Fruit fly (Drosophila melanogaster) whole organism, embryonic: ENCODE data around the gene CG14195.

Experiments
- ATbp ChIP-seq: fragments of 200-800 bp; sonication (Bioruptor generic); optimal IDR thresholded peaks from 2 replicates; lab custom pipeline; 2017; ENCODE audit warnings: missing biosample characterization, mild to moderate bottlenecking, missing genetic modification characterization, missing genetic modification reagents
- Atf-2 ChIP-seq: fragments of 200-800 bp; sonication (Bioruptor generic); optimal IDR thresholded peaks from 2 replicates; lab custom pipeline; 2016; ENCODE audit warnings: missing biosample characterization, missing genetic modification characterization
- CG11696 ChIP-seq: fragments of 200-800 bp; sonication (Bioruptor generic); IDR thresholded peaks from 2 replicates; pipeline ENCODE4 v1.3.6; 2022; ENCODE audit warnings: missing biosample characterization, missing genetic modification characterization
- CG12104 ChIP-seq: fragments of 200-800 bp; sonication (Bioruptor generic); optimal IDR thresholded peaks from 3 replicates; lab custom pipeline; 2016; ENCODE audit warnings: missing biosample characterization, missing genetic modification characterization
- CG12942 ChIP-seq: fragments of 200-800 bp; sonication (Bioruptor generic); optimal IDR thresholded peaks from 3 replicates; lab custom pipeline; 2016; ENCODE audit warnings: missing biosample characterization, missing genetic modification characterization
- CG13123 ChIP-seq: fragments of 200-800 bp; sonication (Bioruptor generic); optimal IDR thresholded peaks from 2 replicates; lab custom pipeline; 2016; ENCODE audit warnings: missing biosample characterization, missing genetic modification characterization
- CG13287 ChIP-seq: fragments of 200-800 bp; sonication (Bioruptor generic); IDR thresholded peaks from 2 replicates; pipeline ENCODE4 v1.3.6; 2022; ENCODE audit warnings: missing biosample characterization, missing genetic modification characterization; ENCODE audit not compliant: partially characterized antibody
- CG14050 ChIP-seq: fragments of 200-800 bp; sonication (Bioruptor generic); IDR thresholded peaks from 3 replicates; pipeline ENCODE4 v1.3.6; 2022; ENCODE audit warnings: missing biosample characterization, missing genetic modification characterization
- CG14667 ChIP-seq: fragments of 200-800 bp; sonication (Bioruptor generic); IDR thresholded peaks from 2 replicates; pipeline ENCODE4 v1.3.6; 2022; ENCODE audit warnings: missing biosample characterization, missing genetic modification characterization
- CG1832 ChIP-seq: fragments of 200-800 bp; sonication (Bioruptor generic); optimal IDR thresholded peaks from 2 replicates; lab custom pipeline; 2017; ENCODE audit warnings: missing biosample characterization, mild to moderate bottlenecking, missing genetic modification characterization, inconsistent platforms
- CG2712 ChIP-seq: fragments of 200-800 bp; optimal IDR thresholded peaks from 3 replicates; lab custom pipeline; 2019; ENCODE audit warnings: missing biosample characterization, mild to moderate bottlenecking, missing genetic modification characterization, moderate library complexity
- CG31441 ChIP-seq: fragments of 200-800 bp; sonication (Bioruptor generic); IDR thresholded peaks from 2 replicates; pipeline ENCODE4 v1.3.6; 2022; ENCODE audit warnings: missing biosample characterization, missing genetic modification characterization
- CG32767 ChIP-seq: fragments of 200-800 bp; sonication (Bioruptor generic); IDR thresholded peaks from 2 replicates; pipeline ENCODE4 v1.3.6; 2022; ENCODE audit warnings: missing biosample characterization, missing genetic modification characterization
- CG3726 ChIP-seq: fragments of 200-800 bp; sonication (Bioruptor generic); IDR thresholded peaks from 3 replicates; pipeline ENCODE4, ENCODE4 v1.3.6; 2022; ENCODE audit warnings: missing biosample characterization, missing genetic modification characterization
- CG43689 ChIP-seq: fragments of 200-800 bp; sonication (Bioruptor generic); IDR thresholded peaks from 2 replicates; pipeline ENCODE4 v1.3.6; 2022; ENCODE audit warnings: missing biosample characterization, missing genetic modification characterization
- CG4404 ChIP-seq: fragments of 200-800 bp; sonication (Bioruptor generic); IDR thresholded peaks from 2 replicates; pipeline ENCODE4 v1.3.6; 2022; ENCODE audit warnings: missing biosample characterization, missing genetic modification characterization
- CG5245 ChIP-seq: fragments of 200-800 bp; sonication (Bioruptor generic); optimal IDR thresholded peaks from 3 replicates; lab custom pipeline; 2016; ENCODE audit warnings: missing biosample characterization, missing genetic modification characterization
- CG7357 ChIP-seq: fragments of 200-800 bp; sonication (Bioruptor generic); IDR thresholded peaks from 3 replicates; pipeline ENCODE4 v1.3.6; 2022; ENCODE audit warnings: missing biosample characterization, missing genetic modification characterization
- CG8944 ChIP-seq: fragments of 200-800 bp; sonication (Bioruptor generic); optimal IDR thresholded peaks from 3 replicates; lab custom pipeline; 2016; ENCODE audit warnings: missing biosample characterization, missing genetic modification characterization
- CG9437 ChIP-seq: fragments of 200-800 bp; sonication (Bioruptor generic); optimal IDR thresholded peaks from 2 replicates; lab custom pipeline; 2018; ENCODE audit warnings: missing biosample characterization, mild to moderate bottlenecking, missing genetic modification characterization
- CG9876 ChIP-seq: fragments of 200-800 bp; sonication (Bioruptor generic); optimal IDR thresholded peaks from 2 replicates; lab custom pipeline; 2016; ENCODE audit warnings: missing biosample characterization, missing genetic modification characterization
- Drgx ChIP-seq: fragments of 200-800 bp; sonication (Bioruptor generic); IDR thresholded peaks from 2 replicates; pipeline ENCODE4 v1.3.6; 2022; ENCODE audit warnings: missing biosample characterization, missing genetic modification characterization
- ERR ChIP-seq: fragments of 200-800 bp; sonication (Bioruptor generic); optimal IDR thresholded peaks from 2 replicates; lab custom pipeline; 2016; ENCODE audit warnings: missing biosample characterization, missing genetic modification characterization
- HmgZ ChIP-seq: fragments of 200-800 bp; sonication (Bioruptor generic); optimal IDR thresholded peaks from 2 replicates; lab custom pipeline; 2018; ENCODE audit warnings: missing biosample characterization, mild to moderate bottlenecking, missing genetic modification characterization
- Hr3 ChIP-seq: fragments of 200-800 bp; sonication (Bioruptor generic); optimal IDR thresholded peaks from 3 replicates; lab custom pipeline; 2016; ENCODE audit warnings: missing biosample characterization, missing genetic modification characterization
- Mes4 ChIP-seq: fragments of 200-800 bp; sonication (Bioruptor generic); optimal IDR thresholded peaks from 2 replicates; lab custom pipeline; 2016; ENCODE audit warnings: missing biosample characterization, missing genetic modification characterization
- NC2β ChIP-seq: fragments of 200-800 bp; sonication (Bioruptor generic); optimal IDR thresholded peaks from 2 replicates; lab custom pipeline; 2016; ENCODE audit warnings: missing biosample characterization, missing genetic modification characterization
- NFAT ChIP-seq: fragments of 200-800 bp; sonication (Bioruptor generic); IDR thresholded peaks from 2 replicates; pipeline ENCODE4 v1.3.6; 2022; ENCODE audit warnings: missing biosample characterization, missing genetic modification characterization
- Neu2 ChIP-seq: fragments of 200-800 bp; sonication (Bioruptor generic); optimal IDR thresholded peaks from 3 replicates; lab custom pipeline; 2016; ENCODE audit warnings: missing biosample characterization, missing genetic modification characterization, borderline replicate concordance
- Oaz ChIP-seq: fragments of 200-800 bp; sonication (Bioruptor generic); IDR thresholded peaks from 2 replicates; pipeline ENCODE4 v1.3.6; 2022; ENCODE audit warnings: missing biosample characterization, missing genetic modification characterization
- Sox102F ChIP-seq: fragments of 200-800 bp; sonication (Bioruptor generic); optimal IDR thresholded peaks from 2 replicates; lab custom pipeline; 2018; ENCODE audit warnings: missing biosample characterization, mild to moderate bottlenecking, missing genetic modification characterization, moderate library complexity
- btn ChIP-seq: fragments of 200-800 bp; sonication (Bioruptor generic); optimal IDR thresholded peaks from 2 replicates; lab custom pipeline; 2016; ENCODE audit warnings: missing biosample characterization, missing genetic modification characterization
- ci ChIP-seq: fragments of 200-800 bp; sonication (Bioruptor generic); IDR thresholded peaks from 3 replicates; pipeline ENCODE4 v1.3.6; 2022; ENCODE audit warnings: missing biosample characterization, missing genetic modification characterization
- danr ChIP-seq: fragments of 200-800 bp; sonication (Bioruptor generic); IDR thresholded peaks from 2 replicates; pipeline ENCODE4 v1.3.6; 2022; ENCODE audit warnings: missing biosample characterization, missing genetic modification characterization
- grau ChIP-seq: fragments of 200-800 bp; optimal IDR thresholded peaks from 3 replicates; lab custom pipeline; 2019; ENCODE audit warnings: missing biosample characterization, mild to moderate bottlenecking, missing genetic modification characterization, moderate library complexity
- hb ChIP-seq: fragments of 200-800 bp; sonication (Bioruptor generic); IDR thresholded peaks from 3 replicates; pipeline ENCODE4 v1.3.6; 2022; ENCODE audit warnings: missing biosample characterization, missing genetic modification characterization; ENCODE audit not compliant: partially characterized antibody
- kay ChIP-seq: fragments of 200-800 bp; sonication (Bioruptor generic); optimal IDR thresholded peaks from 2 replicates; lab custom pipeline; 2016; ENCODE audit warnings: missing biosample characterization, missing genetic modification characterization
- lab ChIP-seq: fragments of 200-800 bp; sonication (Bioruptor generic); optimal IDR thresholded peaks from 3 replicates; lab custom pipeline; 2017; ENCODE audit warnings: missing biosample characterization, missing genetic modification characterization, mild to moderate bottlenecking, moderate library complexity, missing genetic modification reagents
- lilli ChIP-seq: fragments of 200-800 bp; sonication (Bioruptor generic); optimal IDR thresholded peaks from 3 replicates; lab custom pipeline; 2016; ENCODE audit warnings: missing biosample characterization, missing genetic modification characterization
- lmd ChIP-seq: fragments of 200-800 bp; sonication (Bioruptor generic); IDR thresholded peaks from 2 replicates; pipeline ENCODE4 v1.3.6; 2022; ENCODE audit warnings: missing biosample characterization, missing genetic modification characterization
- lola ChIP-seq, 3 experiments: fragments of >200 bp in 2 of 3; fragments of 200-800 bp in 1 of 3; sonication (Bioruptor generic) in 1 of 3; optimal IDR thresholded peaks; 2 replicates each; lab custom pipeline; 2017 to 2019; ENCODE audit warnings: missing biosample characterization in 3 of 3, missing genetic modification characterization in 3 of 3, mild to moderate bottlenecking in 1 of 3, moderate library complexity in 1 of 3
- mam ChIP-seq: fragments of 200-800 bp; sonication (Bioruptor generic); optimal IDR thresholded peaks from 3 replicates; lab custom pipeline; 2016; ENCODE audit warnings: missing biosample characterization, missing genetic modification characterization
- mld ChIP-seq: fragments of 200-800 bp; sonication (Bioruptor generic); IDR thresholded peaks from 3 replicates; pipeline ENCODE4 v1.3.6; 2022; ENCODE audit warnings: missing biosample characterization, missing genetic modification characterization; ENCODE audit not compliant: partially characterized antibody
- nom ChIP-seq: fragments of 200-800 bp; sonication (Bioruptor generic); optimal IDR thresholded peaks from 2 replicates; lab custom pipeline; 2017; ENCODE audit warnings: missing biosample characterization, missing genetic modification characterization, mild to moderate bottlenecking, moderate library complexity, missing genetic modification reagents
- pb ChIP-seq: fragments of 200-800 bp; sonication (Bioruptor generic); optimal IDR thresholded peaks from 3 replicates; lab custom pipeline; 2016; ENCODE audit warnings: missing biosample characterization, missing genetic modification characterization
- pho ChIP-seq: fragments of 200-800 bp; sonication (Bioruptor generic); optimal IDR thresholded peaks from 2 replicates; lab custom pipeline; 2016; ENCODE audit warnings: missing biosample characterization, missing genetic modification characterization
- sim ChIP-seq: fragments of 200-800 bp; sonication (Bioruptor generic); IDR thresholded peaks from 2 replicates; pipeline ENCODE4 v1.3.6; 2022; ENCODE audit warnings: missing biosample characterization, missing genetic modification characterization
- sisA ChIP-seq: fragments of 200-800 bp; sonication (Bioruptor generic); IDR thresholded peaks from 2 replicates; pipeline ENCODE4 v1.3.6; 2022; ENCODE audit warnings: missing biosample characterization, missing genetic modification characterization
- sob ChIP-seq: fragments of 200-800 bp; sonication (Bioruptor generic); IDR thresholded peaks from 2 replicates; pipeline ENCODE4 v1.3.6; 2022; ENCODE audit warnings: missing biosample characterization, missing genetic modification characterization
- tin ChIP-seq: fragments of 200-800 bp; sonication (Bioruptor generic); optimal IDR thresholded peaks from 3 replicates; lab custom pipeline; 2016; ENCODE audit warnings: missing biosample characterization, missing genetic modification characterization
- tna ChIP-seq: fragments of 200-800 bp; sonication (Bioruptor generic); IDR thresholded peaks from 2 replicates; pipeline ENCODE4 v1.3.6; 2022; ENCODE audit warnings: missing biosample characterization, missing genetic modification characterization; ENCODE audit not compliant: partially characterized antibody

The CG14195 gene

DNA sequence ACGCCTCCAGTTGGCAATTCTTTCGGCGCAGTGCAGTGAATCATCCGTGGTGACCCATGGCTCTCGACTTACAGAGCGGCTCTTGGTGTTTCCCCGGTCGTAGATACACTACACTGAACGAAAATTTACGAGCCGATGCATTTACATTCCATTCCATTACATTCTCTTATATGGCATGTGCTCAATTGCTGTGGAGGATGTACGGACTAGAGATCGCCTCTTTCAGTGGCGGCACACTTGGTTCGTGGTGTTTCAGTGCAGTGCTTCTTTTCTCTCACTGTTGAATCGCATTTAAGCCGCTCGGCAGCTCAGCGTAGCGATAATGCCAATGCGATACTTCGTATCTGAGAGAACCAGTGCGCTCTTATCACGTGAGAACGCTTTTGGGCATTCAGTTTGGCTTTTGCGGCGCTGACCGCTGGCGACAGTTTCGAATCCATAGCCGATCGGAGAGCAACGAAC, 24.2 kb downstream of the CG14195 start, which contains the start of gene Mec2 (continued):
- peak; percentile 73 for TF ChIP-seq Sox102F
- TF ChIP-seq CG3726 (GFP tag; lab: Robert Waterston, UW): 0 out of 3 replicates have a peak, but pooled peaks have one; percentile 23
- TF ChIP-seq lilli (GFP tag; lab: Kevin White, UChicago): peak; percentile 26
- TF ChIP-seq lmd: peak; percentile 37
- TF ChIP-seq CG31441: peak; percentile 15; the same call in 1 of the 2 replicates
- no peak for TF ChIP-seq btn (GFP tag; lab: Kevin White, UChicago)
- TF ChIP-seq CG12942 (GFP tag; lab: Kevin White, UChicago): peak; percentile 58
- TF ChIP-seq CG11696 (GFP tag; lab: Robert Waterston, UW): no peak
- peak; percentile 12 for TF ChIP-seq nom
- TF ChIP-seq grau (tag; lab: Kevin White, UChicago): peak; percentile 59
- no peak for TF ChIP-seq CG1832 (GFP tag; lab: Kevin White, UChicago)
- TF ChIP-seq kay (GFP tag; lab: Kevin White, UChicago): peak; percentile 59
- peak; percentile 83 for TF ChIP-seq ci (GFP tag; lab: Robert Waterston, UW)
- TF ChIP-seq mld (GFP tag; lab: Robert Waterston, UW): no peak
- TF ChIP-seq CG5245 (GFP tag; lab: Kevin White, UChicago): peak; percentile 40
- no peak for TF ChIP-seq sim
- TF ChIP-seq CG13123 (GFP tag; lab: Kevin White, UChicago): peak; percentile 16
- no peak for TF ChIP-seq CG43689
- TF ChIP-seq Mes4 (GFP tag; lab: Kevin White, UChicago): peak; percentile 17
- TF ChIP-seq sob (GFP tag; lab: Robert Waterston, UW): peak; percentile 25; the same call in 1 of the 2 replicates
- no peak for TF ChIP-seq danr (GFP tag; lab: Robert Waterston, UW)
- no peak for TF ChIP-seq hb (GFP tag; lab: Robert Waterston, UW)
- 0 out of 3 replicates have a peak, but pooled peaks have one; percentile 41 for TF ChIP-seq CG7357 (GFP tag; lab: Robert Waterston, UW)
- no peak for TF ChIP-seq CG9876 (GFP tag; lab: Kevin White, UChicago)
- peak; percentile 53; the same call in 2 of the 3 replicates for TF ChIP-seq CG14050 (GFP tag; lab: Robert Waterston, UW)
- peak; percentile 27 for TF ChIP-seq mam (GFP tag; lab: Kevin White, UChicago)
- TF ChIP-seq Hr3 (GFP tag; lab: Kevin White, UChicago): peak; percentile 51
- peak; percentile 59 for TF ChIP-seq ATbp (GFP tag; lab: Kevin White, UChicago)
- no peak for TF ChIP-seq CG13287 (GFP tag; lab: Robert Waterston, UW)
- TF ChIP-seq CG12104 (GFP tag; lab: Kevin White, UChicago): no peak
- TF ChIP-seq Neu2: no peak
- TF ChIP-seq lola (GFP tag; optimal IDR thresholded peaks at IDR 0.05; lab: Kevin White, UChicago): peak in 1 of 3 experiments; percentile 21
- no peak for TF ChIP-seq NFAT (GFP tag; lab: Robert Waterston, UW)
- no peak for TF ChIP-seq CG4404 (GFP tag; lab: Robert Waterston, UW)
- TF ChIP-seq CG8944 (GFP tag; lab: Kevin White, UChicago): peak; percentile 41
- TF ChIP-seq ERR: no peak
- peak; percentile 54 for TF ChIP-seq CG14667 (GFP tag; lab: Robert Waterston, UW)
- TF ChIP-seq tna (GFP tag; lab: Robert Waterston, UW): no peak
- TF ChIP-seq Atf-2: peak; percentile 30
- TF ChIP-seq CG2712 (tag; lab: Kevin White, UChicago): peak; percentile 30
- peak; percentile 39 for TF ChIP-seq HmgZ (tag; lab: Kevin White, UChicago)
- peak; percentile 26 for TF ChIP-seq CG9437 (GFP tag; lab: Kevin White, UChicago)
- TF ChIP-seq Oaz (GFP tag; lab: Robert Waterston, UW): peak; percentile 31; the same call in 1 of the 2 replicates
- peak; percentile 3 for TF ChIP-seq pho
- peak; percentile 72 for TF ChIP-seq Drgx (GFP tag; lab: Robert Waterston, UW)
- peak; percentile 32 for TF ChIP-seq lab
- no peak for TF ChIP-seq tin (GFP tag; lab: Kevin White, UChicago)
- peak; percentile 5 for TF ChIP-seq NC2β (GFP tag; lab: Kevin White, UChicago)
- peak; percentile 37; the same call in 1 of the 2 replicates for TF ChIP-seq CG32767 (GFP tag; lab: Robert Waterston, UW)
- peak; percentile 49 for TF ChIP-seq sisA (GFP tag; lab: Robert Waterston, UW)
- TF ChIP-seq pb (GFP tag; lab: Kevin White, UChicago): peak; percentile 52
